Fruit fly (Drosophila melanogaster) whole organism, prepupa: Measurements from ENCODE around the gene CG17806.
A peak's percentile ranks its signal among the peaks of the same experiment; 100 is the strongest.

ENCODE experiments used
- Blimp-1 ChIP-seq: fragments of 200-800 bp; sonication (Bioruptor generic); optimal IDR thresholded peaks from 3 replicates; lab custom pipeline; 2017; ENCODE audit warnings: missing biosample characterization, missing genetic modification characterization, mild to moderate bottlenecking, moderate library complexity, missing genetic modification reagents
- CG10669 ChIP-seq: fragments of 200-800 bp; sonication (Bioruptor generic); optimal IDR thresholded peaks from 3 replicates; lab custom pipeline; 2018; ENCODE audit warnings: missing biosample characterization, mild to moderate bottlenecking, missing genetic modification characterization, moderate library complexity
- CG11294 ChIP-seq: fragments of 200-800 bp; sonication (Bioruptor generic); IDR thresholded peaks from 2 replicates; pipeline ENCODE4 v1.3.6; 2022; ENCODE audit warnings: missing biosample characterization, missing genetic modification characterization
- CG11902 ChIP-seq: fragments of 200-800 bp; sonication (Bioruptor generic); optimal IDR thresholded peaks from 3 replicates; lab custom pipeline; 2016; ENCODE audit warnings: missing biosample characterization, missing genetic modification characterization
- CG15336 ChIP-seq: fragments of 200-800 bp; sonication (Bioruptor generic); IDR thresholded peaks from 2 replicates; pipeline ENCODE4 v1.3.6; 2022; ENCODE audit warnings: missing biosample characterization, missing genetic modification characterization
- CG1621 ChIP-seq: fragments of 200-800 bp; sonication (Bioruptor generic); optimal IDR thresholded peaks from 3 replicates; lab custom pipeline; 2018; ENCODE audit warnings: missing biosample characterization, mild to moderate bottlenecking, missing genetic modification characterization
- CG3032 ChIP-seq: fragments of 200-800 bp; optimal IDR thresholded peaks from 2 replicates; lab custom pipeline; 2019; ENCODE audit warnings: missing biosample characterization, mild to moderate bottlenecking, missing genetic modification characterization, moderate library complexity
- CG34406 ChIP-seq: fragments of 200-800 bp; sonication (Bioruptor generic); optimal IDR thresholded peaks from 3 replicates; lab custom pipeline; 2016; ENCODE audit warnings: missing biosample characterization, missing genetic modification characterization
- CG3919 ChIP-seq: fragments of 200-800 bp; sonication (Bioruptor generic); optimal IDR thresholded peaks from 3 replicates; lab custom pipeline; 2016; ENCODE audit warnings: missing biosample characterization, missing genetic modification characterization
- CG4318 ChIP-seq: fragments of 200-800 bp; sonication (Bioruptor generic); optimal IDR thresholded peaks from 3 replicates; lab custom pipeline; 2017; ENCODE audit warnings: missing biosample characterization, mild to moderate bottlenecking, missing genetic modification characterization
- CG6163 ChIP-seq: fragments of 200-800 bp; sonication (Bioruptor generic); IDR thresholded peaks from 3 replicates; pipeline ENCODE4 v1.3.6; 2022; ENCODE audit warnings: missing biosample characterization, missing genetic modification characterization
- CG6276 ChIP-seq: fragments of 200-800 bp; sonication (Bioruptor generic); optimal IDR thresholded peaks from 2 replicates; lab custom pipeline; 2017; ENCODE audit warnings: missing biosample characterization, mild to moderate bottlenecking, missing genetic modification characterization
- CG6792 ChIP-seq: fragments of 200-800 bp; sonication (Bioruptor generic); optimal IDR thresholded peaks from 3 replicates; lab custom pipeline; 2016; ENCODE audit warnings: missing biosample characterization, missing genetic modification characterization
- CG6808 ChIP-seq: fragments of 200-800 bp; sonication (Bioruptor generic); optimal IDR thresholded peaks from 3 replicates; lab custom pipeline; 2017; ENCODE audit warnings: missing biosample characterization, missing genetic modification characterization, mild to moderate bottlenecking, moderate library complexity, missing genetic modification reagents
- CG7368 ChIP-seq: fragments of 200-800 bp; sonication (Bioruptor generic); optimal IDR thresholded peaks from 3 replicates; lab custom pipeline; 2016; ENCODE audit warnings: missing biosample characterization, missing genetic modification characterization
- CG8119 ChIP-seq: fragments of 200-800 bp; sonication (Bioruptor generic); IDR thresholded peaks from 3 replicates; pipeline ENCODE4 v1.3.6; 2022; ENCODE audit warnings: missing biosample characterization, missing genetic modification characterization
- CG8319 ChIP-seq: fragments of 200-800 bp; sonication (Bioruptor generic); optimal IDR thresholded peaks from 3 replicates; lab custom pipeline; 2016; ENCODE audit warnings: missing biosample characterization, missing genetic modification characterization
- CG9139 ChIP-seq: fragments of 200-800 bp; sonication (Bioruptor generic); optimal IDR thresholded peaks from 3 replicates; lab custom pipeline; 2017; ENCODE audit warnings: missing biosample characterization, mild to moderate bottlenecking, missing genetic modification characterization
- Eip75B ChIP-seq: fragments of 200-800 bp; sonication (Bioruptor generic); optimal IDR thresholded peaks from 3 replicates; lab custom pipeline; 2016; ENCODE audit warnings: missing biosample characterization, missing genetic modification characterization
- Eip78C ChIP-seq: fragments of 200-800 bp; sonication (Bioruptor generic); peaks from one replicate; lab custom pipeline; 2016; ENCODE audit warnings: missing biosample characterization, missing genetic modification characterization
- Eip93F ChIP-seq: fragments of 200-800 bp; sonication (Bioruptor generic); optimal IDR thresholded peaks from 2 replicates; lab custom pipeline; 2016; ENCODE audit warnings: missing biosample characterization, mild to moderate bottlenecking, missing genetic modification characterization
- Gug ChIP-seq: fragments of 200-800 bp; sonication (Bioruptor generic); IDR thresholded peaks from 2 replicates; pipeline ENCODE4 v1.3.6; 2022; ENCODE audit warnings: missing biosample characterization, missing genetic modification characterization
- Hr38 ChIP-seq: sonication (Bioruptor generic); optimal IDR thresholded peaks from 2 replicates; lab custom pipeline; 2016; ENCODE audit warnings: missing biosample characterization, missing genetic modification characterization
- Hr39 ChIP-seq: fragments of 200-800 bp; sonication (Bioruptor generic); optimal IDR thresholded peaks from 2 replicates; lab custom pipeline; 2016; ENCODE audit warnings: missing biosample characterization, missing genetic modification characterization
- Smox ChIP-seq: fragments of 200-800 bp; sonication (Bioruptor generic); optimal IDR thresholded peaks from 3 replicates; lab custom pipeline; 2016; ENCODE audit warnings: missing biosample characterization, missing genetic modification characterization
- Sox102F ChIP-seq: fragments of 200-800 bp; sonication (Bioruptor generic); optimal IDR thresholded peaks from 2 replicates; lab custom pipeline; 2016; ENCODE audit warnings: missing biosample characterization, mild to moderate bottlenecking, missing genetic modification characterization
- achi ChIP-seq: fragments of 200-800 bp; sonication (Bioruptor generic); optimal IDR thresholded peaks from 3 replicates; lab custom pipeline; 2016; ENCODE audit warnings: missing biosample characterization, missing genetic modification characterization
- acj6 ChIP-seq: fragments of 200-800 bp; sonication (Bioruptor generic); optimal IDR thresholded peaks from 3 replicates; lab custom pipeline; 2016; ENCODE audit warnings: missing biosample characterization, missing genetic modification characterization
- cyc ChIP-seq: fragments of 200-800 bp; sonication (Bioruptor generic); optimal IDR thresholded peaks from 3 replicates; lab custom pipeline; 2016; ENCODE audit warnings: missing biosample characterization, missing genetic modification characterization
- dac ChIP-seq: fragments of 200-800 bp; sonication (Bioruptor generic); optimal IDR thresholded peaks from 2 replicates; lab custom pipeline; 2017; ENCODE audit warnings: missing biosample characterization, mild to moderate bottlenecking, missing genetic modification characterization
- dsx ChIP-seq: fragments of 200-800 bp; optimal IDR thresholded peaks from 3 replicates; lab custom pipeline; 2019; ENCODE audit warnings: missing biosample characterization, mild to moderate bottlenecking, missing genetic modification characterization, moderate library complexity; ENCODE audit not compliant: poor library complexity, severe bottlenecking
- esn ChIP-seq: fragments of 200-800 bp; sonication (Bioruptor generic); optimal IDR thresholded peaks from 2 replicates; lab custom pipeline; 2016; ENCODE audit warnings: missing biosample characterization, mild to moderate bottlenecking, missing genetic modification characterization, moderate library complexity
- fd59A ChIP-seq: fragments of 200-800 bp; sonication (Bioruptor generic); optimal IDR thresholded peaks from 2 replicates; lab custom pipeline; 2017; ENCODE audit warnings: missing biosample characterization, mild to moderate bottlenecking, missing genetic modification characterization, missing genetic modification reagents
- fkh ChIP-seq: fragments of 200-800 bp; sonication (Bioruptor generic); optimal IDR thresholded peaks from 3 replicates; lab custom pipeline; 2017; ENCODE audit warnings: missing biosample characterization, mild to moderate bottlenecking, missing genetic modification characterization, moderate library complexity
- lz ChIP-seq: fragments of 200-800 bp; sonication (Bioruptor generic); optimal IDR thresholded peaks from 3 replicates; lab custom pipeline; 2016; ENCODE audit warnings: missing biosample characterization, missing genetic modification characterization
- net ChIP-seq: fragments of 200-800 bp; sonication (Bioruptor generic); optimal IDR thresholded peaks from 3 replicates; lab custom pipeline; 2016; ENCODE audit warnings: missing biosample characterization, missing genetic modification characterization
- pdm3 ChIP-seq: fragments of 200-800 bp; sonication (Bioruptor generic); optimal IDR thresholded peaks from 3 replicates; lab custom pipeline; 2016; ENCODE audit warnings: missing biosample characterization, missing genetic modification characterization
- salr ChIP-seq, 2 experiments: fragments of 200-800 bp; sonication (Bioruptor generic); optimal IDR thresholded peaks; 3 replicates each; lab custom pipeline; 2016 to 2018; ENCODE audit warnings: missing biosample characterization in 2 of 2, missing genetic modification characterization in 2 of 2, mild to moderate bottlenecking in 1 of 2
- spab ChIP-seq: fragments of 200-800 bp; sonication (Bioruptor generic); optimal IDR thresholded peaks from 2 replicates; lab custom pipeline; 2017; ENCODE audit warnings: missing biosample characterization, mild to moderate bottlenecking, missing genetic modification characterization, missing genetic modification reagents
- ss ChIP-seq, 2 experiments: fragments of 200-800 bp; sonication (Bioruptor generic); optimal IDR thresholded peaks; 2 replicates in 1 of 2; 3 replicates in 1 of 2; lab custom pipeline; 2017 to 2018; ENCODE audit warnings: mild to moderate bottlenecking in 2 of 2, missing biosample characterization in 2 of 2, missing genetic modification characterization in 2 of 2, moderate library complexity in 1 of 2
- svp ChIP-seq: fragments of 200-800 bp; sonication (Bioruptor generic); peaks from one replicate; lab custom pipeline; 2016; ENCODE audit warnings: missing biosample characterization, missing genetic modification characterization
- topi ChIP-seq: fragments of 200-800 bp; sonication (Bioruptor generic); optimal IDR thresholded peaks from 3 replicates; lab custom pipeline; 2016; ENCODE audit warnings: missing biosample characterization, missing genetic modification characterization

CG17806 gene

DNA sequence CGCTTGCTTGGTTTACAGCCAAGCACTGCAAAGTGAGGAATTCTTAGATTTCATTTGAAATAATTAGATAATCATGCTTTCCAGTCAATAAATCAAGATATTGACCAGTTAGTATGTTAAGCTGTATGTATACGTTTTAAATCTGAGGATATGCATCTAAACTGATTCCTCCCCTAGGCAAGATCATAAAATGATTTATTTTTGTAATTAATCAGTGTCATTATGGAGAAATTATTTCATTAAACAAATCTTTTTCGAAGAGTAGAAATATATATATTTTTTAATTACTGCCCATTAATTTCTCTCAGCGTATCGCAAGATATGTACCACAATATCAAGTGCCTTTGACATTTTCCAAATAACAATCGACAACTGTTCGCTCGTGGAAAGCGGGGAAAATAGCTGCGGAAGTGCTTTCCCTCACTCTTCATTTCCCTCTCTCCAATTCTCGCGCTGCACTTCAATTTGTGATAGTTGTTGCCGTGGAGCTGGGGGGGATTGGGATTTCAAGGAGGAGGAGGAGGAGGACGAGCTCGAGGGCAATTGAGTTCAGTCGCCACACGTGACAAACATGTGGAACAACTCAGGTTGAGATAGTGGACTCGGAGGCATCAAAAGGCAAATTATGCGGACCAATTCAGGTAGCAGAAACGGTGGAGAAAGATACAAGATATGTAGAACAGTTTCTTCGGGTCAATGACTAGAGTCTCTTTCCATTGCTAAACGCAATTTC, 11.3 kb upstream of the CG17806 start (continued):
- TF ChIP-seq CG11294 (GFP tag; lab: Robert Waterston, UW), result no peak
- TF ChIP-seq dac (GFP tag; lab: Kevin White, UChicago), result no peak
- no peak for TF ChIP-seq net (GFP tag; lab: Kevin White, UChicago)
- TF ChIP-seq lz (GFP tag; lab: Kevin White, UChicago), result no peak
- no peak for TF ChIP-seq spab (GFP tag; lab: Kevin White, UChicago)
- no peak for TF ChIP-seq topi (GFP tag; lab: Kevin White, UChicago)
- TF ChIP-seq CG8319, result no peak
- no peak for TF ChIP-seq CG6276 (GFP tag; lab: Kevin White, UChicago)
- TF ChIP-seq fkh (GFP tag; lab: Kevin White, UChicago), result no peak
- no peak for TF ChIP-seq acj6 (GFP tag; lab: Kevin White, UChicago)
- TF ChIP-seq CG3919 (GFP tag; lab: Kevin White, UChicago), result peak; percentile 3
- no peak for TF ChIP-seq Hr39
- TF ChIP-seq achi, result no peak
- TF ChIP-seq Eip93F (GFP tag; lab: Kevin White, UChicago), result no peak
- TF ChIP-seq CG6163 (GFP tag; lab: Robert Waterston, UW), result no peak
- TF ChIP-seq Blimp-1 (GFP tag; lab: Kevin White, UChicago), result no peak
- no peak for TF ChIP-seq CG15336
- no peak for TF ChIP-seq CG9139
- no peak for TF ChIP-seq Hr38
- no peak for TF ChIP-seq CG6808 (GFP tag; lab: Kevin White, UChicago)
- no peak for TF ChIP-seq CG6792 (GFP tag; lab: Kevin White, UChicago)
- no peak for TF ChIP-seq fd59A (GFP tag; lab: Kevin White, UChicago)
- peak in 1 of 2 experiments; percentile 2 for TF ChIP-seq salr (GFP tag; optimal IDR thresholded peaks at IDR 0.05; lab: Kevin White, UChicago)
- TF ChIP-seq CG11902 (GFP tag; lab: Kevin White, UChicago), result no peak
- TF ChIP-seq cyc (GFP tag; lab: Kevin White, UChicago), result no peak
- TF ChIP-seq CG3032, result no peak
- TF ChIP-seq ss (GFP tag; optimal IDR thresholded peaks at IDR 0.05; lab: Kevin White, UChicago), result no peak
- no peak for TF ChIP-seq CG34406 (GFP tag; lab: Kevin White, UChicago)

DNA sequence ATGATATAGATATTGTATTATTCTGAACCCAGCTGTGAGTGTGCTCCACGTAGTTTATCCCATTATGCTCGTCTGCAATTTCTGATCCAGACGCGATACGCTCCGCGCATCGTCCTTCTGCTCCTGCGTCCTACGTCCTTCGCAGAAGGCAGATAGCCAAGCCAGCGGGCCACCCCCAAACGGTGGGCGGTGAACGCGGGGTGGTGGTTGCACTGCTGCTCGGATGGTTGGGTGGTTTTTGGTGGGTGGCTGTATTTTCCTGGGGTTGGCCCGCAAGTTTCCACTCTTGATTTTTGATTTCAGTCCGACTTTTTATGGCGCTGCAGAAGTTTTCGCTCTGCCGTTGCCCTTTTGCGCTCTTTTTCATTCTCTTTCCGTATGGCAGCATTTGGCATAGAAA, 9.4 kb upstream of the CG17806 start:
- TF ChIP-seq pdm3 (GFP tag; lab: Kevin White, UChicago), result no peak
- no peak for TF ChIP-seq Blimp-1 (GFP tag; lab: Kevin White, UChicago)
- TF ChIP-seq CG6276 (GFP tag; lab: Kevin White, UChicago), result no peak
- no peak for TF ChIP-seq esn
- TF ChIP-seq achi, result no peak
- TF ChIP-seq CG3032, result no peak
- TF ChIP-seq dsx, result no peak
- TF ChIP-seq, all 60 proteins: peak for 0

DNA sequence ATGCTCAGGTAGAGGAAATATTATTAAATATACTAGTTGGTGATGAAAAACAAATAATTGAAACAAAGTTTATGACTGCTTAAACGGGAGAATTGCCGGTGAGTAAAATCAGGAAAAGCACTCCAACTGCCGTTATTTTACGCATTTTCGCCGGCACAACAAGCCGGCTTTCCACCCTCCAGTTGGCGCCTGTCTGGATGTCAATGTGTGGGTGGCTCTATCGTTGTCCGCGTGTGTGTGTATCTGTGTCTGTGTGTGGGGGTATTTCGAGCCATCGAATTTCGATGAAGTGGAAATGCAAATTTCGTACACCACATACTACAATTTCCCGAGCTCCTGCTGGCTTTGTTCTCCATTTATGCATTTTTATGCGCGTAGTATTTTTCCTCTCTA, 8.6 kb upstream of the CG17806 start:
- TF ChIP-seq Sox102F, result no peak
- TF ChIP-seq CG4318 (GFP tag; lab: Kevin White, UChicago), result no peak
- no peak for TF ChIP-seq CG15336
- no peak for TF ChIP-seq CG7368 (GFP tag; lab: Kevin White, UChicago)
- no peak for TF ChIP-seq spab (GFP tag; lab: Kevin White, UChicago)
- TF ChIP-seq net (GFP tag; lab: Kevin White, UChicago), result no peak
- TF ChIP-seq dac (GFP tag; lab: Kevin White, UChicago), result no peak
- TF ChIP-seq CG3919 (GFP tag; lab: Kevin White, UChicago), result no peak
- TF ChIP-seq fkh (GFP tag; lab: Kevin White, UChicago), result no peak
- TF ChIP-seq CG1621 (tag; lab: Kevin White, UChicago), result no peak
- TF ChIP-seq Gug (GFP tag; lab: Robert Waterston, UW), result no peak
- TF ChIP-seq CG10669 (GFP tag; lab: Kevin White, UChicago), result no peak
- no peak for TF ChIP-seq svp (GFP tag; lab: Kevin White, UChicago)
- TF ChIP-seq Smox (GFP tag; lab: Kevin White, UChicago), result no peak
- TF ChIP-seq CG8119 (GFP tag; lab: Robert Waterston, UW), result no peak
- no peak for TF ChIP-seq achi
- no peak for TF ChIP-seq Eip78C (GFP tag; lab: Kevin White, UChicago)
- TF ChIP-seq Eip75B, result no peak
- TF ChIP-seq CG6276 (GFP tag; lab: Kevin White, UChicago), result no peak
